Fruit fly (Drosophila melanogaster) whole organism, embryonic: Measurements from ENCODE around the gene CG14995.

Experiments
- CG11456 ChIP-seq: fragments of 200-800 bp; sonication (Bioruptor generic); IDR thresholded peaks from 3 replicates; pipeline ENCODE4 v1.3.6; 2022; ENCODE audit warnings: missing biosample characterization, missing genetic modification characterization
- CG11504 ChIP-seq: fragments of 200-800 bp; sonication (Bioruptor generic); optimal IDR thresholded peaks from 3 replicates; lab custom pipeline; 2019; ENCODE audit warnings: missing biosample characterization, mild to moderate bottlenecking, missing genetic modification characterization, moderate library complexity
- CG12104 ChIP-seq: fragments of 200-800 bp; sonication (Bioruptor generic); optimal IDR thresholded peaks from 3 replicates; lab custom pipeline; 2016; ENCODE audit warnings: missing biosample characterization, missing genetic modification characterization
- CG1603 ChIP-seq: fragments of 200-800 bp; sonication (Bioruptor generic); optimal IDR thresholded peaks from 2 replicates; lab custom pipeline; 2019; ENCODE audit warnings: missing biosample characterization, mild to moderate bottlenecking, missing genetic modification characterization, moderate library complexity
- CG17802 ChIP-seq: fragments of 200-800 bp; sonication (Bioruptor generic); optimal IDR thresholded peaks from 2 replicates; lab custom pipeline; 2018; ENCODE audit warnings: missing biosample characterization, mild to moderate bottlenecking, missing genetic modification characterization, moderate library complexity
- CG18262 ChIP-seq: fragments of 200-800 bp; optimal IDR thresholded peaks from 3 replicates; lab custom pipeline; 2019; ENCODE audit warnings: missing biosample characterization, mild to moderate bottlenecking, missing genetic modification characterization, moderate library complexity
- CG18619 ChIP-seq: fragments of 200-800 bp; sonication (Bioruptor generic); optimal IDR thresholded peaks from 3 replicates; lab custom pipeline; 2017; ENCODE audit warnings: missing biosample characterization, mild to moderate bottlenecking, missing genetic modification characterization
- CG2199 ChIP-seq: fragments of 200-800 bp; sonication (Bioruptor generic); IDR thresholded peaks from 3 replicates; pipeline ENCODE4 v1.3.6; 2022; ENCODE audit warnings: missing biosample characterization, missing genetic modification characterization
- CG30020 ChIP-seq: fragments of 200-800 bp; optimal IDR thresholded peaks from 2 replicates; lab custom pipeline; 2019; ENCODE audit warnings: missing biosample characterization, mild to moderate bottlenecking, missing genetic modification characterization, moderate library complexity
- CG31441 ChIP-seq: fragments of 200-800 bp; sonication (Bioruptor generic); IDR thresholded peaks from 2 replicates; pipeline ENCODE4 v1.3.6; 2022; ENCODE audit warnings: missing biosample characterization, missing genetic modification characterization
- CG34224 ChIP-seq: fragments of 200-800 bp; sonication (Bioruptor generic); IDR thresholded peaks from 3 replicates; pipeline ENCODE4 v1.3.6; 2022; ENCODE audit warnings: missing biosample characterization, missing genetic modification characterization; ENCODE audit not compliant: partially characterized antibody
- CG3726 ChIP-seq: fragments of 200-800 bp; sonication (Bioruptor generic); IDR thresholded peaks from 3 replicates; pipeline ENCODE4, ENCODE4 v1.3.6; 2022; ENCODE audit warnings: missing biosample characterization, missing genetic modification characterization
- CG4617 ChIP-seq: fragments of 200-800 bp; sonication (Bioruptor generic); optimal IDR thresholded peaks from 3 replicates; lab custom pipeline; 2016; ENCODE audit warnings: missing biosample characterization, missing genetic modification characterization, borderline replicate concordance
- CG4854 ChIP-seq: fragments of 200-800 bp; sonication (Bioruptor generic); optimal IDR thresholded peaks from 2 replicates; lab custom pipeline; 2016; ENCODE audit warnings: missing biosample characterization, missing genetic modification characterization, inconsistent platforms
- CG6654 ChIP-seq: fragments of 200-800 bp; sonication (Bioruptor generic); optimal IDR thresholded peaks from 2 replicates; lab custom pipeline; 2017; ENCODE audit warnings: missing biosample characterization, mild to moderate bottlenecking, missing genetic modification characterization
- CG7271 ChIP-seq: fragments of 200-800 bp; sonication (Bioruptor generic); optimal IDR thresholded peaks from 2 replicates; lab custom pipeline; 2018; ENCODE audit warnings: missing biosample characterization, mild to moderate bottlenecking, missing genetic modification characterization, moderate library complexity
- CG7839 ChIP-seq: fragments of 200-800 bp; sonication (Bioruptor generic); optimal IDR thresholded peaks from 3 replicates; lab custom pipeline; 2018; ENCODE audit warnings: missing biosample characterization, mild to moderate bottlenecking, missing genetic modification characterization, moderate library complexity
- CG9215 ChIP-seq: fragments of 200-800 bp; sonication (Bioruptor generic); IDR thresholded peaks from 2 replicates; pipeline ENCODE4 v1.3.6; 2022; ENCODE audit warnings: missing biosample characterization, missing genetic modification characterization
- CG9437 ChIP-seq: fragments of 200-800 bp; sonication (Bioruptor generic); optimal IDR thresholded peaks from 2 replicates; lab custom pipeline; 2018; ENCODE audit warnings: missing biosample characterization, mild to moderate bottlenecking, missing genetic modification characterization
- CG9609 ChIP-seq: fragments of 200-800 bp; sonication (Bioruptor generic); optimal IDR thresholded peaks from 3 replicates; lab custom pipeline; 2016; ENCODE audit warnings: missing biosample characterization, missing genetic modification characterization
- Doc3 ChIP-seq: fragments of 200-800 bp; sonication (Bioruptor generic); IDR thresholded peaks from 3 replicates; pipeline ENCODE4 v1.3.6; 2022; ENCODE audit warnings: missing biosample characterization, missing genetic modification characterization; ENCODE audit not compliant: partially characterized antibody
- E2f1 ChIP-seq: fragments of 200-800 bp; sonication (Bioruptor generic); IDR thresholded peaks from 2 replicates; pipeline ENCODE4 v1.3.6; 2022; ENCODE audit warnings: missing biosample characterization, missing genetic modification characterization
- Elba2 ChIP-seq: fragments of 200-800 bp; sonication (Bioruptor generic); optimal IDR thresholded peaks from 3 replicates; lab custom pipeline; 2016; ENCODE audit warnings: missing biosample characterization, missing genetic modification characterization
- Ets97D ChIP-seq: fragments of 200-800 bp; sonication (Bioruptor generic); optimal IDR thresholded peaks from 3 replicates; lab custom pipeline; 2016; ENCODE audit warnings: missing biosample characterization, missing genetic modification characterization
- GATAe ChIP-seq: fragments of 200-800 bp; sonication (Bioruptor generic); conservative IDR thresholded peaks from 2 replicates; pipeline ENCODE4 v1.3.6; 2022; ENCODE audit warnings: missing biosample characterization, missing genetic modification characterization
- Gug ChIP-seq: fragments of 200-800 bp; sonication (Bioruptor generic); IDR thresholded peaks from 4 replicates; pipeline ENCODE4 v1.3.6; 2022; ENCODE audit warnings: missing biosample characterization, missing genetic modification characterization
- H2.0 ChIP-seq: fragments of 200-800 bp; sonication (Bioruptor generic); IDR thresholded peaks from 2 replicates; pipeline ENCODE4 v1.3.6; 2022; ENCODE audit warnings: missing biosample characterization, missing genetic modification characterization
- Hsf ChIP-seq: fragments of 200-800 bp; sonication (Bioruptor generic); optimal IDR thresholded peaks from 3 replicates; lab custom pipeline; 2016; ENCODE audit warnings: missing biosample characterization, missing genetic modification characterization
- Jarid2 ChIP-seq: fragments of 200-800 bp; sonication (Bioruptor generic); optimal IDR thresholded peaks from 3 replicates; lab custom pipeline; 2017; ENCODE audit warnings: mild to moderate bottlenecking, missing biosample characterization, missing genetic modification reagents, missing genetic modification characterization
- Kr ChIP-seq: fragments of 200-800 bp; sonication (Bioruptor generic); optimal IDR thresholded peaks from 2 replicates; lab custom pipeline; 2017; ENCODE audit warnings: missing biosample characterization, mild to moderate bottlenecking, missing genetic modification characterization
- Oaz ChIP-seq: fragments of 200-800 bp; sonication (Bioruptor generic); IDR thresholded peaks from 2 replicates; pipeline ENCODE4 v1.3.6; 2022; ENCODE audit warnings: missing biosample characterization, missing genetic modification characterization
- Rx ChIP-seq: fragments of 200-800 bp; sonication (Bioruptor generic); IDR thresholded peaks from 2 replicates; pipeline ENCODE4 v1.3.6; 2022; ENCODE audit warnings: missing biosample characterization, missing genetic modification characterization
- Six4 ChIP-seq: fragments of 200-800 bp; sonication (Bioruptor generic); optimal IDR thresholded peaks from 2 replicates; lab custom pipeline; 2016; ENCODE audit warnings: missing biosample characterization, missing genetic modification characterization
- al ChIP-seq: fragments of 200-800 bp; sonication (Bioruptor generic); IDR thresholded peaks from 2 replicates; pipeline ENCODE4 v1.3.6; 2022; ENCODE audit warnings: missing biosample characterization, missing genetic modification characterization
- ash1 ChIP-seq: fragments of 200-800 bp; sonication (Bioruptor generic); optimal IDR thresholded peaks from 2 replicates; lab custom pipeline; 2018; ENCODE audit warnings: missing biosample characterization, mild to moderate bottlenecking, missing genetic modification characterization
- br ChIP-seq: fragments of >200 bp; optimal IDR thresholded peaks from 2 replicates; lab custom pipeline; 2017
- cato ChIP-seq: fragments of 200-800 bp; sonication (Bioruptor generic); optimal IDR thresholded peaks from 2 replicates; lab custom pipeline; 2016; ENCODE audit warnings: missing biosample characterization, missing genetic modification characterization, borderline replicate concordance
- crol ChIP-seq: fragments of 200-800 bp; sonication (Bioruptor generic); IDR thresholded peaks from 2 replicates; pipeline ENCODE4 v1.3.6; 2022; ENCODE audit warnings: missing biosample characterization, missing genetic modification characterization
- crp ChIP-seq, 2 experiments: fragments of 200-800 bp; sonication (Bioruptor generic); optimal IDR thresholded peaks; 2 replicates in 1 of 2; 3 replicates in 1 of 2; lab custom pipeline; 2017; ENCODE audit warnings: missing biosample characterization in 2 of 2, missing genetic modification characterization in 2 of 2, mild to moderate bottlenecking in 1 of 2, moderate library complexity in 1 of 2
- fd64A ChIP-seq: fragments of 200-800 bp; sonication (Bioruptor generic); optimal IDR thresholded peaks from 3 replicates; lab custom pipeline; 2018; ENCODE audit warnings: missing biosample characterization, mild to moderate bottlenecking, missing genetic modification characterization
- sc ChIP-seq, 3 experiments: fragments of >200 bp in 2 of 3; fragments of 200-800 bp in 1 of 3; sonication (Bioruptor generic) in 1 of 3; optimal IDR thresholded peaks; 2 replicates in 2 of 3; 3 replicates in 1 of 3; lab custom pipeline; 2017; ENCODE audit warnings: mild to moderate bottlenecking in 1 of 3, missing biosample characterization in 1 of 3, missing genetic modification characterization in 1 of 3, missing genetic modification reagents in 1 of 3
- seq ChIP-seq: fragments of 200-800 bp; sonication (Bioruptor generic); IDR thresholded peaks from 2 replicates; pipeline ENCODE4 v1.3.6; 2022; ENCODE audit warnings: missing biosample characterization, missing genetic modification characterization
- slou ChIP-seq: fragments of 200-800 bp; sonication (Bioruptor generic); optimal IDR thresholded peaks from 3 replicates; lab custom pipeline; 2016; ENCODE audit warnings: missing biosample characterization, missing genetic modification characterization
- slp2 ChIP-seq: fragments of 200-800 bp; sonication (Bioruptor generic); optimal IDR thresholded peaks from 2 replicates; lab custom pipeline; 2016; ENCODE audit warnings: missing biosample characterization, missing genetic modification characterization
- so ChIP-seq: fragments of 200-800 bp; sonication (Bioruptor generic); IDR thresholded peaks from 3 replicates; pipeline ENCODE4 v1.3.6; 2022; ENCODE audit warnings: missing biosample characterization, missing genetic modification characterization
- sob ChIP-seq: fragments of 200-800 bp; sonication (Bioruptor generic); IDR thresholded peaks from 2 replicates; pipeline ENCODE4 v1.3.6; 2022; ENCODE audit warnings: missing biosample characterization, missing genetic modification characterization
- unc-4 ChIP-seq: fragments of 200-800 bp; sonication (Bioruptor generic); IDR thresholded peaks from 2 replicates; pipeline ENCODE4 v1.3.6; 2022; ENCODE audit warnings: missing biosample characterization, missing genetic modification characterization; ENCODE audit not compliant: partially characterized antibody
- wor ChIP-seq: fragments of 200-800 bp; sonication (Bioruptor generic); IDR thresholded peaks from 2 replicates; pipeline ENCODE4 v1.3.6; 2022; ENCODE audit warnings: missing biosample characterization, missing genetic modification characterization
- zf30C ChIP-seq: fragments of 200-800 bp; sonication (Bioruptor generic); optimal IDR thresholded peaks from 3 replicates; lab custom pipeline; 2018; ENCODE audit warnings: missing biosample characterization, mild to moderate bottlenecking, missing genetic modification characterization

Gene CG14995

DNA sequence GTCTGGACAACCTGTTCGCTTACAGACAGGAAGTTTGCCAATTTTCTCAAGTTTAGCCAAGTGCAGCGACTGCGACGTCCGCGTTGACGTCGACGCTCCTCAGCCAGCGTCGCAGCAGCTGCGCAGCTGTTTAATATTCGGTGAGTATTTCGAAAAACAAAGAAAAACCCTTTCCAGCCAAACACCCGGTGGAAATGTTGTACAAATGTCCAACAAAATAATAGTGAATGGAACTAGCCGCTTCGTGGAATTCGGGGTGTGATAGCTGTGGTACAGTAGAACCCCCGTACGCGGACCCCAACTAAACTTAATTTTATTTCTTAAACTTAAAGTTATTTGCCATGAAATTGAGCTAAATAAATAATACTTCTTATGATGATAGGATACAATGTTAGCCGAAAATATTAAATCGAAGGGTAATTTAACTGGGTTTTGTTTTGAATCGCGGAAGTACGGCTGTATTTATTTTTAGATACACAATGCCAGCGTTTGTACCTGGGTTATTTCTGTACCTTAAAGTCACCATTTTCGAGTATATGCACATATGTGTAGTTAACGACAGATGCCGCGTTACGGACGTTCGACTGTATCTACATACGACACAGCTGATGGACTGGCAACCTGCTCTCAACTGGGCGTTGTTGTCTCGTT lies 5.9 kb upstream of the CG14995 start (continued):
- peak; percentile 74 for TF ChIP-seq CG9437 (GFP tag; lab: Kevin White, UChicago)
- TF ChIP-seq unc-4 = no peak
- TF ChIP-seq CG7839 (tag; lab: Kevin White, UChicago) = peak; percentile 85
- TF ChIP-seq ash1 (GFP tag; lab: Kevin White, UChicago) = no peak
- peak; percentile 56; the same call in 2 of the 3 replicates for TF ChIP-seq so (GFP tag; lab: Robert Waterston, UW)
- peak; percentile 61 for TF ChIP-seq CG6654 (GFP tag; lab: Kevin White, UChicago)
- no peak for TF ChIP-seq Elba2 (GFP tag; lab: Kevin White, UChicago)
- peak; percentile 0 for TF ChIP-seq CG4617 (GFP tag; lab: Kevin White, UChicago)
- peak; percentile 85 for TF ChIP-seq CG11504 (tag; lab: Kevin White, UChicago)
- TF ChIP-seq Oaz (GFP tag; lab: Robert Waterston, UW) = no peak
- TF ChIP-seq H2.0 (GFP tag; lab: Robert Waterston, UW) = peak; percentile 33; the same call in 1 of the 2 replicates
- no peak for TF ChIP-seq br (lab: Kevin White, UChicago)
- TF ChIP-seq CG7271 = peak; percentile 7
- 0 out of 2 replicates have a peak, but pooled peaks have one; percentile 35 for TF ChIP-seq wor (GFP tag; lab: Robert Waterston, UW)
- TF ChIP-seq CG4854 (GFP tag; lab: Kevin White, UChicago) = peak; percentile 71
- TF ChIP-seq Doc3 (GFP tag; lab: Robert Waterston, UW) = no peak
- peak; percentile 67 for TF ChIP-seq CG9215 (GFP tag; lab: Robert Waterston, UW)
- peak; percentile 32 for TF ChIP-seq CG30020 (tag; lab: Kevin White, UChicago)
- peak; percentile 39; the same call in 1 of the 3 replicates for TF ChIP-seq CG11456
- peak; percentile 54 for TF ChIP-seq CG1603 (tag; lab: Kevin White, UChicago)
- peak; percentile 54 for TF ChIP-seq Jarid2 (GFP tag; lab: Kevin White, UChicago)
- peak; percentile 56 for TF ChIP-seq CG9609
- peak; percentile 70 for TF ChIP-seq Hsf (GFP tag; lab: Kevin White, UChicago)
- peak in 1 of 2 experiments; percentile 60 for TF ChIP-seq crp (GFP tag; optimal IDR thresholded peaks at IDR 0.05; lab: Kevin White, UChicago)
- peak; percentile 47; the same call in 2 of the 4 replicates for TF ChIP-seq Gug (GFP tag; lab: Robert Waterston, UW)
- peak; percentile 29 for TF ChIP-seq Kr (GFP tag; lab: Kevin White, UChicago)
- peak; percentile 78 for TF ChIP-seq CG31441 (GFP tag; lab: Robert Waterston, UW)
- no peak for TF ChIP-seq GATAe
- no peak for TF ChIP-seq Rx (GFP tag; lab: Robert Waterston, UW)
- peak; percentile 72 for TF ChIP-seq CG18619
- TF ChIP-seq Six4 = peak; percentile 9
- TF ChIP-seq slp2 (GFP tag; lab: Kevin White, UChicago) = peak; percentile 61
- peak; percentile 38 for TF ChIP-seq Ets97D
- no peak for TF ChIP-seq zf30C (GFP tag; lab: Kevin White, UChicago)
- TF ChIP-seq cato (GFP tag; lab: Kevin White, UChicago) = no peak
- TF ChIP-seq CG12104 = peak; percentile 82
- peak; percentile 84 for TF ChIP-seq CG18262 (tag; lab: Kevin White, UChicago)
- no peak for TF ChIP-seq sc (optimal IDR thresholded peaks at IDR 0.05; lab: Kevin White, UChicago)
- peak; percentile 59 for TF ChIP-seq sc (GFP tag; optimal IDR thresholded peaks at IDR 0.05; lab: Kevin White, UChicago)
- 0 out of 2 replicates have a peak, but pooled peaks have one; percentile 30 for TF ChIP-seq seq (GFP tag; lab: Robert Waterston, UW)
- no peak for TF ChIP-seq crol (GFP tag; lab: Robert Waterston, UW)
- TF ChIP-seq sob (GFP tag; lab: Robert Waterston, UW) = peak; percentile 65
- no peak for TF ChIP-seq CG17802 (tag; lab: Kevin White, UChicago)
- peak; percentile 19; the same call in 1 of the 2 replicates for TF ChIP-seq E2f1
- peak; percentile 5 for TF ChIP-seq fd64A (GFP tag; lab: Kevin White, UChicago)
- TF ChIP-seq CG3726 (GFP tag; lab: Robert Waterston, UW) = no peak
- peak; percentile 20 for TF ChIP-seq slou
- no peak for TF ChIP-seq CG34224 (GFP tag; lab: Robert Waterston, UW)
- no peak for TF ChIP-seq CG2199 (GFP tag; lab: Robert Waterston, UW)
- 0 out of 2 replicates have a peak, but pooled peaks have one; percentile 18 for TF ChIP-seq al (GFP tag; lab: Robert Waterston, UW)
